Worm (Caenorhabditis elegans) whole organism, L3 larva: ENCODE results near the gene T26H5.8.

Experiments
- ZK546.5 ChIP-seq: sonication (generic microtip); optimal IDR thresholded peaks from 2 replicates; lab custom pipeline; 2017; ENCODE audit warnings: missing biosample characterization, missing genetic modification characterization
- aly-2 ChIP-seq: fragments of 150-350 bp; optimal IDR thresholded peaks from 2 replicates; lab custom pipeline; 2014; ENCODE audit warnings: missing biosample characterization, missing genetic modification characterization
- ama-1 ChIP-seq: fragments of 150-350 bp; optimal IDR thresholded peaks from 2 replicates; lab custom pipeline; 2018
- ceh-16 ChIP-seq: sonication (generic microtip); optimal IDR thresholded peaks from 2 replicates; lab custom pipeline; 2017; ENCODE audit warnings: missing biosample characterization, missing genetic modification characterization
- ceh-28 ChIP-seq: fragments of 150-350 bp; optimal IDR thresholded peaks from 2 replicates; lab custom pipeline; 2014; ENCODE audit warnings: missing biosample characterization, missing genetic modification reagents, missing genetic modification characterization
- ceh-82 ChIP-seq: fragments of 150-350 bp; optimal IDR thresholded peaks from 2 replicates; lab custom pipeline; 2014; ENCODE audit warnings: missing biosample characterization, missing genetic modification characterization
- daf-12 ChIP-seq: fragments of 150-350 bp; optimal IDR thresholded peaks from 2 replicates; lab custom pipeline; 2014; ENCODE audit warnings: missing biosample characterization, missing genetic modification reagents, missing genetic modification characterization
- egl-27 ChIP-seq: sonication (generic microtip); optimal IDR thresholded peaks from 4 replicates; lab custom pipeline; 2017; ENCODE audit warnings: missing biosample characterization, missing genetic modification reagents, missing genetic modification characterization
- egl-5 ChIP-seq: fragments of 150-350 bp; optimal IDR thresholded peaks from 2 replicates; lab custom pipeline; 2017; ENCODE audit warnings: missing biosample characterization, missing genetic modification reagents, missing genetic modification characterization, inconsistent platforms
- elt-1 ChIP-seq: fragments of 150-350 bp; optimal IDR thresholded peaks from 2 replicates; lab custom pipeline; 2014; ENCODE audit warnings: missing biosample characterization, missing genetic modification characterization
- elt-2 ChIP-seq: sonication (generic microtip); optimal IDR thresholded peaks from 2 replicates; lab custom pipeline; 2016; ENCODE audit warnings: missing genetic modification reagents, mild to moderate bottlenecking, missing genetic modification characterization, missing compliant biosample characterization
- elt-3 ChIP-seq, 3 experiments: fragments of 150-350 bp in 1 of 3; sonication (generic microtip) in 2 of 3; optimal IDR thresholded peaks; 2 replicates in 2 of 3; 4 replicates in 1 of 3; lab custom pipeline; 2014 to 2017; ENCODE audit warnings: missing biosample characterization in 3 of 3, missing genetic modification characterization in 3 of 3
- eor-1 ChIP-seq, 2 experiments: fragments of 150-350 bp; optimal IDR thresholded peaks; 2 replicates each; lab custom pipeline; 2014 to 2018; ENCODE audit warnings: missing biosample characterization in 2 of 2, missing genetic modification characterization in 2 of 2
- fkh-10 ChIP-seq: sonication (generic microtip); optimal IDR thresholded peaks from 2 replicates; lab custom pipeline; 2017; ENCODE audit warnings: missing biosample characterization, missing genetic modification reagents, missing genetic modification characterization
- jun-1 ChIP-seq: fragments of 150-350 bp; optimal IDR thresholded peaks from 2 replicates; lab custom pipeline; 2014; ENCODE audit warnings: missing biosample characterization, missing genetic modification reagents, missing genetic modification characterization
- lin-15B ChIP-seq: fragments of 150-350 bp; optimal IDR thresholded peaks from 2 replicates; lab custom pipeline; 2014; ENCODE audit warnings: missing biosample characterization, missing genetic modification characterization
- lin-39 ChIP-seq: fragments of 150-350 bp; optimal IDR thresholded peaks from 2 replicates; lab custom pipeline; 2018; ENCODE audit warnings: missing biosample characterization, missing genetic modification reagents, missing genetic modification characterization
- lsy-12 ChIP-seq: sonication (generic microtip); optimal IDR thresholded peaks from 2 replicates; lab custom pipeline; 2016; ENCODE audit warnings: mild to moderate bottlenecking, missing genetic modification characterization, missing compliant biosample characterization
- mdl-1 ChIP-seq: fragments of 150-350 bp; optimal IDR thresholded peaks from 2 replicates; lab custom pipeline; 2014; ENCODE audit warnings: missing biosample characterization, missing genetic modification characterization
- mml-1 ChIP-seq: fragments of 150-350 bp; sonication (generic microtip); optimal IDR thresholded peaks from 3 replicates; lab custom pipeline; 2014; ENCODE audit warnings: missing biosample characterization, missing genetic modification characterization
- nfya-1 ChIP-seq: sonication (generic microtip); optimal IDR thresholded peaks from 2 replicates; lab custom pipeline; 2017; ENCODE audit warnings: missing genetic modification characterization, mild to moderate bottlenecking, missing compliant biosample characterization, antibody characterized with exemption, moderate library complexity; ENCODE audit not compliant: insufficient read depth
- nhr-12 ChIP-seq: fragments of 150-350 bp; optimal IDR thresholded peaks from 2 replicates; lab custom pipeline; 2014; ENCODE audit warnings: missing biosample characterization, missing genetic modification characterization
- nhr-23 ChIP-seq: fragments of 150-350 bp; optimal IDR thresholded peaks from 2 replicates; lab custom pipeline; 2014; ENCODE audit warnings: missing biosample characterization, missing genetic modification reagents, missing genetic modification characterization
- nhr-25 ChIP-seq: sonication (generic microtip); optimal IDR thresholded peaks from 2 replicates; lab custom pipeline; 2017; ENCODE audit warnings: missing biosample characterization, missing genetic modification characterization
- nhr-28 ChIP-seq: fragments of 150-350 bp; optimal IDR thresholded peaks from 2 replicates; lab custom pipeline; 2014; ENCODE audit warnings: missing biosample characterization, missing genetic modification characterization
- nhr-43 ChIP-seq: sonication (generic microtip); optimal IDR thresholded peaks from 2 replicates; lab custom pipeline; 2016; ENCODE audit warnings: mild to moderate bottlenecking, missing genetic modification characterization, missing compliant biosample characterization; ENCODE audit not compliant: poor library complexity, severe bottlenecking
- nhr-77 ChIP-seq: fragments of 150-350 bp; optimal IDR thresholded peaks from 2 replicates; lab custom pipeline; 2014; ENCODE audit warnings: missing biosample characterization, missing genetic modification characterization
- pha-4 ChIP-seq: fragments of 150-350 bp; optimal IDR thresholded peaks from 2 replicates; lab custom pipeline; 2014; ENCODE audit warnings: missing biosample characterization, missing genetic modification reagents, missing genetic modification characterization
- pqm-1 ChIP-seq: fragments of 150-350 bp; optimal IDR thresholded peaks from 2 replicates; lab custom pipeline; 2017; ENCODE audit warnings: missing biosample characterization, missing genetic modification characterization, inconsistent platforms
- skn-1 ChIP-seq: fragments of 150-350 bp; optimal IDR thresholded peaks from 2 replicates; lab custom pipeline; 2014; ENCODE audit warnings: missing biosample characterization, missing genetic modification characterization
- tbx-2 ChIP-seq: sonication (generic microtip); optimal IDR thresholded peaks from 2 replicates; lab custom pipeline; 2016; ENCODE audit warnings: mild to moderate bottlenecking, missing genetic modification characterization, missing compliant biosample characterization
- unc-39 ChIP-seq: sonication (generic microtip); optimal IDR thresholded peaks from 4 replicates; lab custom pipeline; 2017; ENCODE audit warnings: missing biosample characterization, missing genetic modification characterization
- zag-1 ChIP-seq: fragments of 150-350 bp; optimal IDR thresholded peaks from 2 replicates; lab custom pipeline; 2014; ENCODE audit warnings: missing biosample characterization, missing genetic modification characterization
- ztf-4 ChIP-seq: fragments of 150-350 bp; optimal IDR thresholded peaks from 2 replicates; lab custom pipeline; 2014; ENCODE audit warnings: missing biosample characterization, missing genetic modification characterization

The T26H5.8 gene

ce11 chrV:15448865-15449264 lies 16.3 kb upstream of the T26H5.8 start, which contains the start of gene T26H5.14:
T26H5.14 (plus strand) TSS chrV:15449165.
- TF ChIP-seq mml-1 (tag; lab: Kevin White, UChicago) (no peak), elt-2 (peak; percentile 40)

ce11 chrV:15448408-15448807 lies 15.9 kb upstream of the T26H5.8 start, which contains the start of gene T26H5.4:
T26H5.4 (minus strand) TSS chrV:15448701.
- TF ChIP-seq egl-5 (tag; lab: Kevin White, UChicago): no peak
- TF ChIP-seq pqm-1 (tag; lab: Kevin White, UChicago): peak; percentile 77
- no peak for TF ChIP-seq elt-3 (tag; optimal IDR thresholded peaks at IDR 0.05; lab: Kevin White, UChicago)
- TF ChIP-seq skn-1 (tag; lab: Kevin White, UChicago): no peak
- TF ChIP-seq pha-4: no peak
- no peak for TF ChIP-seq aly-2
- peak; percentile 81 for TF ChIP-seq elt-2

ce11 chrV:15445437-15445836 lies 12.9 kb upstream of the T26H5.8 start, which contains the start of gene srh-239:
srh-239 (plus strand) TSS chrV:15445737.
- TF ChIP-seq nhr-77 (tag; lab: Kevin White, UChicago): no peak
- TF ChIP-seq elt-1 (tag; lab: Kevin White, UChicago): no peak
- no peak for TF ChIP-seq lin-39 (tag; lab: Kevin White, UChicago)
- TF ChIP-seq ztf-4 (tag; lab: Kevin White, UChicago): no peak
- no peak for TF ChIP-seq zag-1 (tag; lab: Kevin White, UChicago)
- TF ChIP-seq fkh-10 (GFP tag; lab: Kevin White, UChicago): no peak
- no peak for TF ChIP-seq lin-15B (tag; lab: Kevin White, UChicago)
- TF ChIP-seq jun-1 (tag; lab: Kevin White, UChicago): no peak
- TF ChIP-seq pqm-1 (tag; lab: Kevin White, UChicago): no peak
- no peak for TF ChIP-seq ceh-82 (tag; lab: Kevin White, UChicago)
- no peak for TF ChIP-seq lsy-12 (tag; lab: Kevin White, UChicago)
- no peak for TF ChIP-seq nhr-12 (tag; lab: Kevin White, UChicago)
- TF ChIP-seq ZK546.5: no peak
- TF ChIP-seq elt-3 (tag; optimal IDR thresholded peaks at IDR 0.05; lab: Kevin White, UChicago): no peak
- TF ChIP-seq nhr-25 (tag; lab: Kevin White, UChicago): no peak
- TF ChIP-seq daf-12 (tag; lab: Kevin White, UChicago): no peak
- no peak for TF ChIP-seq unc-39
- no peak for TF ChIP-seq nhr-43 (tag; lab: Kevin White, UChicago)

- peak; percentile 65 for TF ChIP-seq elt-2
- peak; percentile 12 for TF ChIP-seq pqm-1 (tag; lab: Kevin White, UChicago)
- TF ChIP-seq ceh-82 (tag; lab: Kevin White, UChicago): no peak
- TF ChIP-seq, all 47 proteins: peak for 2
Measured at ce11 chrV:15444615-15445014, 12.1 kb upstream of the T26H5.8 start, which contains the start of gene T26H5.9. T26H5.9 (plus strand) TSS chrV:15444916.

ce11 chrV:15444188-15444587 lies 11.7 kb upstream of the T26H5.8 start, which contains the start of gene T26H5.11:
T26H5.11 (minus strand) TSS chrV:15444288.
- TF ChIP-seq nhr-43 (tag; lab: Kevin White, UChicago) (no peak), ztf-4 (tag; lab: Kevin White, UChicago) (no peak), elt-2 (no peak), ceh-28 (tag; lab: Kevin White, UChicago) (no peak), lin-39 (tag; lab: Kevin White, UChicago) (no peak), zag-1 (tag; lab: Kevin White, UChicago) (no peak), nhr-23 (tag; lab: Kevin White, UChicago) (no peak), pha-4 (no peak), egl-27 (tag; lab: Kevin White, UChicago) (no peak), ceh-16 (tag; lab: Kevin White, UChicago) (no peak), jun-1 (tag; lab: Kevin White, UChicago) (no peak), ama-1 (lab: Kevin White, UChicago) (no peak), nhr-12 (tag; lab: Kevin White, UChicago) (no peak), nhr-28 (tag; lab: Kevin White, UChicago) (no peak), eor-1 (tag; optimal IDR thresholded peaks at IDR 0.05; lab: Kevin White, UChicago) (no peak), ZK546.5 (no peak)

ce11 chrV:15443708-15444107 lies 11.2 kb upstream of the T26H5.8 start, which contains the start of gene T26H5.10:
T26H5.10 (minus strand) TSS chrV:15443808.
- TF ChIP-seq elt-1 (tag; lab: Kevin White, UChicago) (no peak), nhr-25 (tag; lab: Kevin White, UChicago) (no peak), nhr-28 (tag; lab: Kevin White, UChicago) (no peak), unc-39 (no peak), tbx-2 (tag; lab: Kevin White, UChicago) (no peak), mdl-1 (tag; lab: Kevin White, UChicago) (no peak), nfya-1 (no peak)
